Fruit fly (Drosophila melanogaster): ENCODE measurements around the gene Elys.

Gene Elys

dm6 chrX:19622924-19623323 lies 29.2 kb upstream of the Elys start, which contains the start of the genes Naa20A and MKP-4 (continued):
- TF ChIP-seq CG13287 (GFP tag; IDR thresholded peaks at IDR 0.05; ENCODE audit: partially characterized antibody) (peak; percentile 82), chn (GFP tag; optimal IDR thresholded peaks at IDR 0.05) (no peak), jing (GFP tag; optimal IDR thresholded peaks at IDR 0.05) (no peak), CG7786 (GFP tag; optimal IDR thresholded peaks at IDR 0.05) (no peak), E2f2 (GFP tag; IDR thresholded peaks at IDR 0.05) (peak; percentile 61; the same call in 1 of the 2 replicates), CG9817 (tag; optimal IDR thresholded peaks at IDR 0.05) (no peak), CG8290 (GFP tag; optimal IDR thresholded peaks at IDR 0.05) (no peak), CG8290 (tag; optimal IDR thresholded peaks at IDR 0.05) (no peak), CG3407 (GFP tag; optimal IDR thresholded peaks at IDR 0.05) (no peak), tin (GFP tag; optimal IDR thresholded peaks at IDR 0.05) (no peak), CG13296 (GFP tag; optimal IDR thresholded peaks at IDR 0.05) (no peak), ems (GFP tag; optimal IDR thresholded peaks at IDR 0.05) (no peak), CG18619 (GFP tag; optimal IDR thresholded peaks at IDR 0.05) (no peak), fru (optimal IDR thresholded peaks at IDR 0.05) (no peak), prd (optimal IDR thresholded peaks at IDR 0.05) (no peak), prd (GFP tag; IDR thresholded peaks at IDR 0.05) (no peak), CG5953 (GFP tag; IDR thresholded peaks at IDR 0.05) (no peak), CG11695 (GFP tag; IDR thresholded peaks at IDR 0.05) (no peak), CG17612 (GFP tag; IDR thresholded peaks at IDR 0.05) (no peak), p53 (GFP tag; optimal IDR thresholded peaks at IDR 0.05) (no peak), CG8478 (optimal IDR thresholded peaks at IDR 0.05) (no peak), Rx (GFP tag; IDR thresholded peaks at IDR 0.05) (no peak), CG34224 (GFP tag; IDR thresholded peaks at IDR 0.05; ENCODE audit: partially characterized antibody) (peak; percentile 70), CG2199 (GFP tag; IDR thresholded peaks at IDR 0.05) (no peak), scrt (GFP tag; optimal IDR thresholded peaks at IDR 0.05) (no peak), kay (GFP tag; optimal IDR thresholded peaks at IDR 0.05) (no peak), Jarid2 (GFP tag; optimal IDR thresholded peaks at IDR 0.05) (no peak), CG9932 (GFP tag; IDR thresholded peaks at IDR 0.05) (peak; percentile 35; the same call in 1 of the 2 replicates), CG10209 (GFP tag; optimal IDR thresholded peaks at IDR 0.05) (no peak), mirr (GFP tag; optimal IDR thresholded peaks at IDR 0.05) (no peak), pros (GFP tag; optimal IDR thresholded peaks at IDR 0.05) (no peak), CG7357 (GFP tag; IDR thresholded peaks at IDR 0.05) (no peak), CG3065 (GFP tag; optimal IDR thresholded peaks at IDR 0.05) (no peak), gsb-n (tag; optimal IDR thresholded peaks at IDR 0.05) (no peak), Ravus (GFP tag; IDR thresholded peaks at IDR 0.05) (no peak), CG1647 (GFP tag; optimal IDR thresholded peaks at IDR 0.05) (no peak), insv (GFP tag; optimal IDR thresholded peaks at IDR 0.05) (no peak), Scr (GFP tag; IDR thresholded peaks at IDR 0.05; ENCODE audit: partially characterized antibody) (peak; percentile 73), cas (GFP tag; IDR thresholded peaks at IDR 0.05) (no peak), phol (tag; optimal IDR thresholded peaks at IDR 0.05) (peak; percentile 12), Gsc (GFP tag; IDR thresholded peaks at IDR 0.05) (no peak), CG7963 (GFP tag; IDR thresholded peaks at IDR 0.05; ENCODE audit: partially characterized antibody) (no peak), peb (GFP tag; IDR thresholded peaks at IDR 0.05) (no peak), CkIIα-i1 (GFP tag; IDR thresholded peaks at IDR 0.05) (no peak), CG10565 (GFP tag; optimal IDR thresholded peaks at IDR 0.05) (no peak), CG9215 (GFP tag; IDR thresholded peaks at IDR 0.05) (no peak), twi (tag; optimal IDR thresholded peaks at IDR 0.05) (no peak), CG4404 (GFP tag; IDR thresholded peaks at IDR 0.05) (no peak), CG42726 (GFP tag; IDR thresholded peaks at IDR 0.05; ENCODE audit: partially characterized antibody) (peak; percentile 46; the same call in 1 of the 2 replicates), ftz-f1 (GFP tag; optimal IDR thresholded peaks at IDR 0.05) (peak; percentile 68), Dp (GFP tag; optimal IDR thresholded peaks at IDR 0.05) (peak; percentile 49), chm (GFP tag; IDR thresholded peaks at IDR 0.05) (peak; percentile 37; the same call in 1 of the 2 replicates), CG14441 (GFP tag; IDR thresholded peaks at IDR 0.05) (no peak), CG1832 (GFP tag; optimal IDR thresholded peaks at IDR 0.05) (no peak)

Measured in whole organism, embryonic.